Worm (Caenorhabditis elegans) whole organism, mixed stage, embryonic: Measurements from ENCODE around the gene selt-1.1.

Experiments used
- M03D4.4 ChIP-seq: sonication (generic microtip); optimal IDR thresholded peaks from 2 replicates; lab custom pipeline; 2017; ENCODE audit warnings: mild to moderate bottlenecking, missing genetic modification characterization, missing compliant biosample characterization
- bed-3 ChIP-seq: fragments of 200-800 bp; sonication (Bioruptor generic); optimal IDR thresholded peaks from 3 replicates; lab custom pipeline; 2018; ENCODE audit warnings: mild to moderate bottlenecking, missing genetic modification characterization, moderate library complexity, missing compliant biosample characterization
- blmp-1 ChIP-seq: fragments of 150-350 bp; optimal IDR thresholded peaks from 2 replicates; lab custom pipeline; 2014; ENCODE audit warnings: missing biosample characterization, missing genetic modification characterization
- ceh-39 ChIP-seq: fragments of 150-350 bp; optimal IDR thresholded peaks from 2 replicates; lab custom pipeline; 2014; ENCODE audit warnings: missing biosample characterization, missing genetic modification characterization
- ceh-43 ChIP-seq: fragments of 200-800 bp; sonication (Bioruptor generic); optimal IDR thresholded peaks from 2 replicates; lab custom pipeline; 2018; ENCODE audit warnings: mild to moderate bottlenecking, missing genetic modification characterization, moderate library complexity, missing compliant biosample characterization
- ceh-83 ChIP-seq: fragments of 200-800 bp; sonication (Bioruptor generic); optimal IDR thresholded peaks from 2 replicates; lab custom pipeline; 2018; ENCODE audit warnings: mild to moderate bottlenecking, missing genetic modification characterization, missing compliant biosample characterization
- ces-1 ChIP-seq: fragments of 150-350 bp; optimal IDR thresholded peaks from 2 replicates; lab custom pipeline; 2014; ENCODE audit warnings: missing biosample characterization, missing genetic modification reagents, missing genetic modification characterization
- cnd-1 ChIP-seq: fragments of 200-800 bp; sonication (Bioruptor generic); optimal IDR thresholded peaks from 2 replicates; lab custom pipeline; 2018; ENCODE audit warnings: mild to moderate bottlenecking, missing genetic modification characterization, missing compliant biosample characterization
- drap-1 ChIP-seq: fragments of 200-800 bp; sonication (Bioruptor generic); optimal IDR thresholded peaks from 3 replicates; lab custom pipeline; 2018; ENCODE audit warnings: mild to moderate bottlenecking, missing genetic modification characterization, missing compliant biosample characterization
- elt-1 ChIP-seq: sonication (generic microtip); optimal IDR thresholded peaks from 2 replicates; lab custom pipeline; 2017; ENCODE audit warnings: missing genetic modification characterization, mild to moderate bottlenecking, missing compliant biosample characterization, antibody characterized with exemption, moderate library complexity, borderline replicate concordance; ENCODE audit not compliant: insufficient read depth
- elt-3 ChIP-seq: fragments of 150-350 bp; optimal IDR thresholded peaks from 2 replicates; lab custom pipeline; 2014; ENCODE audit warnings: missing biosample characterization, missing genetic modification characterization
- flh-1 ChIP-seq: fragments of 200-800 bp; sonication (Bioruptor generic); optimal IDR thresholded peaks from 2 replicates; lab custom pipeline; 2018; ENCODE audit warnings: mild to moderate bottlenecking, missing genetic modification characterization, moderate library complexity, missing compliant biosample characterization
- ham-2 ChIP-seq: fragments of 200-800 bp; sonication (Bioruptor generic); optimal IDR thresholded peaks from 2 replicates; lab custom pipeline; 2018; ENCODE audit warnings: mild to moderate bottlenecking, missing genetic modification characterization, missing compliant biosample characterization
- hlh-1 ChIP-seq: fragments of 150-350 bp; optimal IDR thresholded peaks from 2 replicates; lab custom pipeline; 2014; ENCODE audit warnings: missing biosample characterization, missing genetic modification reagents, missing genetic modification characterization
- lin-13 ChIP-seq: fragments of 150-350 bp; optimal IDR thresholded peaks from 2 replicates; lab custom pipeline; 2014; ENCODE audit warnings: missing biosample characterization, missing genetic modification characterization
- lin-32 ChIP-seq: fragments of 200-800 bp; sonication (Bioruptor generic); optimal IDR thresholded peaks from 2 replicates; lab custom pipeline; 2018; ENCODE audit warnings: mild to moderate bottlenecking, missing genetic modification characterization, missing compliant biosample characterization
- lsy-2 ChIP-seq: fragments of 150-350 bp; optimal IDR thresholded peaks from 2 replicates; lab custom pipeline; 2014; ENCODE audit warnings: missing biosample characterization, missing genetic modification characterization
- mab-5 ChIP-seq: fragments of 150-350 bp; optimal IDR thresholded peaks from 2 replicates; lab custom pipeline; 2014; ENCODE audit warnings: missing biosample characterization, missing genetic modification characterization
- mep-1 ChIP-seq: fragments of 150-350 bp; optimal IDR thresholded peaks from 2 replicates; lab custom pipeline; 2017; ENCODE audit warnings: missing biosample characterization, missing genetic modification reagents, missing genetic modification characterization, inconsistent platforms
- mls-2 ChIP-seq: sonication (generic microtip); optimal IDR thresholded peaks from 2 replicates; lab custom pipeline; 2016; ENCODE audit warnings: mild to moderate bottlenecking, missing genetic modification characterization, moderate library complexity, missing compliant biosample characterization
- nhr-12 ChIP-seq: fragments of 150-350 bp; optimal IDR thresholded peaks from 2 replicates; lab custom pipeline; 2014; ENCODE audit warnings: missing biosample characterization, missing genetic modification characterization
- nhr-2 ChIP-seq: fragments of 150-350 bp; optimal IDR thresholded peaks from 2 replicates; lab custom pipeline; 2014; ENCODE audit warnings: missing biosample characterization, missing genetic modification characterization
- nhr-237 ChIP-seq: fragments of 150-350 bp; optimal IDR thresholded peaks from 2 replicates; lab custom pipeline; 2014; ENCODE audit warnings: missing biosample characterization, missing genetic modification characterization
- nhr-28 ChIP-seq: fragments of 150-350 bp; optimal IDR thresholded peaks from 2 replicates; lab custom pipeline; 2014; ENCODE audit warnings: missing biosample characterization, missing genetic modification characterization
- nhr-76 ChIP-seq: sonication (generic microtip); optimal IDR thresholded peaks from 2 replicates; lab custom pipeline; 2017; ENCODE audit warnings: missing biosample characterization, missing genetic modification characterization
- pha-4 ChIP-seq: fragments of 150-350 bp; optimal IDR thresholded peaks from 2 replicates; lab custom pipeline; 2018; ENCODE audit warnings: missing biosample characterization, missing genetic modification reagents, missing genetic modification characterization
- sem-2 ChIP-seq: fragments of 200-800 bp; sonication (Bioruptor generic); optimal IDR thresholded peaks from 2 replicates; lab custom pipeline; 2018; ENCODE audit warnings: mild to moderate bottlenecking, missing genetic modification characterization, missing compliant biosample characterization
- snpc-4 ChIP-seq: fragments of 150-350 bp; optimal IDR thresholded peaks from 2 replicates; lab custom pipeline; 2014; ENCODE audit warnings: missing biosample characterization, missing genetic modification characterization
- sptf-1 ChIP-seq: sonication (generic microtip); optimal IDR thresholded peaks from 2 replicates; lab custom pipeline; 2017; ENCODE audit warnings: mild to moderate bottlenecking, missing genetic modification characterization, moderate library complexity, missing compliant biosample characterization
- tbx-8 ChIP-seq: fragments of 200-800 bp; sonication (Bioruptor generic); optimal IDR thresholded peaks from 2 replicates; lab custom pipeline; 2018; ENCODE audit warnings: mild to moderate bottlenecking, missing genetic modification characterization, moderate library complexity, missing compliant biosample characterization
- unc-120 ChIP-seq: sonication (generic microtip); optimal IDR thresholded peaks from 2 replicates; lab custom pipeline; 2017; ENCODE audit warnings: missing genetic modification characterization, missing compliant biosample characterization; ENCODE audit not compliant: poor library complexity, severe bottlenecking
- unc-39 ChIP-seq: fragments of 150-350 bp; optimal IDR thresholded peaks from 2 replicates; lab custom pipeline; 2014; ENCODE audit warnings: missing biosample characterization, missing genetic modification characterization
- unc-62 ChIP-seq: fragments of 150-350 bp; optimal IDR thresholded peaks from 2 replicates; lab custom pipeline; 2014; ENCODE audit warnings: missing biosample characterization, missing genetic modification reagents, missing genetic modification characterization
- zip-8 ChIP-seq: fragments of 150-350 bp; optimal IDR thresholded peaks from 2 replicates; lab custom pipeline; 2014; ENCODE audit warnings: missing biosample characterization, missing genetic modification characterization
- ztf-11 ChIP-seq: fragments of 150-350 bp; optimal IDR thresholded peaks from 2 replicates; lab custom pipeline; 2014; ENCODE audit warnings: missing biosample characterization, missing genetic modification characterization

Gene selt-1.1

ce11 chrX:11546445-11547275 is at the start of gene selt-1.1:
Gene selt-1.1, minus strand, starts transcription at chrX:11546495.
- TF ChIP-seq elt-1 (tag; lab: Kevin White, UChicago), result no peak
- TF ChIP-seq sptf-1, result no peak
- TF ChIP-seq snpc-4 (tag; lab: Kevin White, UChicago), result no peak
- TF ChIP-seq lin-32, result no peak
- no peak for TF ChIP-seq sem-2 (GFP tag; lab: Kevin White, UChicago)
- TF ChIP-seq nhr-12 (tag; lab: Kevin White, UChicago), result no peak
- no peak for TF ChIP-seq mls-2 (tag; lab: Kevin White, UChicago)
- TF ChIP-seq flh-1 (GFP tag; lab: Kevin White, UChicago), result no peak
- peak; percentile 38 for TF ChIP-seq hlh-1 (tag; lab: Kevin White, UChicago)
- peak; percentile 13 for TF ChIP-seq nhr-237 (tag; lab: Kevin White, UChicago)
- TF ChIP-seq nhr-2, result peak; percentile 57
- no peak for TF ChIP-seq ztf-11 (tag; lab: Kevin White, UChicago)
- peak; percentile 9 for TF ChIP-seq mep-1 (tag; lab: Kevin White, UChicago)
- TF ChIP-seq unc-39 (tag; lab: Kevin White, UChicago), result no peak
- TF ChIP-seq ceh-39, result no peak
- no peak for TF ChIP-seq ceh-43
- TF ChIP-seq ces-1 (GFP tag; lab: Kevin White, UChicago), result no peak
- peak; percentile 59 for TF ChIP-seq ceh-83 (GFP tag; lab: Kevin White, UChicago)
- TF ChIP-seq drap-1 (GFP tag; lab: Kevin White, UChicago), result peak; percentile 14
- no peak for TF ChIP-seq elt-3 (tag; lab: Kevin White, UChicago)
- TF ChIP-seq bed-3 (GFP tag; lab: Kevin White, UChicago), result no peak
- no peak for TF ChIP-seq mab-5 (tag; lab: Kevin White, UChicago)
- peak; percentile 4 for TF ChIP-seq cnd-1
- peak; percentile 36 for TF ChIP-seq unc-62 (GFP tag; lab: Kevin White, UChicago)
- no peak for TF ChIP-seq lin-13 (tag; lab: Kevin White, UChicago)
- no peak for TF ChIP-seq lsy-2 (tag; lab: Kevin White, UChicago)
- TF ChIP-seq nhr-28 (tag; lab: Kevin White, UChicago), result no peak
- TF ChIP-seq blmp-1 (tag; lab: Kevin White, UChicago), result no peak
- TF ChIP-seq M03D4.4 (tag; lab: Kevin White, UChicago), result no peak
- no peak for TF ChIP-seq ham-2
- TF ChIP-seq pha-4 (tag; lab: Kevin White, UChicago), result peak; percentile 82
- TF ChIP-seq tbx-8 (GFP tag; lab: Kevin White, UChicago), result no peak
- TF ChIP-seq nhr-76 (tag; lab: Kevin White, UChicago), result no peak
- no peak for TF ChIP-seq zip-8 (tag; lab: Kevin White, UChicago)
- TF ChIP-seq unc-120 (tag; lab: Kevin White, UChicago), result peak; percentile 70

DNA sequence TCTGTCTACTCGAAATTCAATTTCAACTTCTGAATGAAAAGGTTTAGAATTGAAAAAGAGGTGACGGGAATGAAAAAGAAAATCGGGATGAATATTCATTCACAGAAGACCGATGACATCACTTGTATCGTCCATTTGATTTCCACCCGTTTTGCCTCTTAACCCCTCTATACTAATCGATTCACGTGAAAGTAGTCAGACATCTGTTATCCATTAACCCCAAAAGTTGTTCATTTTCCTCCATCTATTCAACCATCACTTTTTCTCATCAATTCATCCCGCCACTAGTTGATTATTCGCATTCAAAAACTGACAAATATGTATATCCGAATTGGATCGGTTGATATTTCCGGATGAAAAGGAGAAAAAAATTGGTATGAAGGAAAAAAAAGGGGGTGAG is 46.2 kb upstream of the selt-1.1 start:
- no peak for TF ChIP-seq ces-1 (GFP tag; lab: Kevin White, UChicago)
- no peak for TF ChIP-seq hlh-1 (tag; lab: Kevin White, UChicago)
- TF ChIP-seq nhr-12 (tag; lab: Kevin White, UChicago), result no peak
- no peak for TF ChIP-seq tbx-8 (GFP tag; lab: Kevin White, UChicago)
- no peak for TF ChIP-seq mab-5 (tag; lab: Kevin White, UChicago)
- no peak for TF ChIP-seq ceh-39
- TF ChIP-seq unc-62 (GFP tag; lab: Kevin White, UChicago), result no peak
- no peak for TF ChIP-seq elt-3 (tag; lab: Kevin White, UChicago)
- TF ChIP-seq nhr-2, result no peak
- no peak for TF ChIP-seq ztf-11 (tag; lab: Kevin White, UChicago)
- no peak for TF ChIP-seq snpc-4 (tag; lab: Kevin White, UChicago)
- no peak for TF ChIP-seq lin-13 (tag; lab: Kevin White, UChicago)
- no peak for TF ChIP-seq lsy-2 (tag; lab: Kevin White, UChicago)
- no peak for TF ChIP-seq ceh-83 (GFP tag; lab: Kevin White, UChicago)
- TF ChIP-seq sem-2 (GFP tag; lab: Kevin White, UChicago), result no peak
- TF ChIP-seq, all 35 proteins: peak for 0

DNA sequence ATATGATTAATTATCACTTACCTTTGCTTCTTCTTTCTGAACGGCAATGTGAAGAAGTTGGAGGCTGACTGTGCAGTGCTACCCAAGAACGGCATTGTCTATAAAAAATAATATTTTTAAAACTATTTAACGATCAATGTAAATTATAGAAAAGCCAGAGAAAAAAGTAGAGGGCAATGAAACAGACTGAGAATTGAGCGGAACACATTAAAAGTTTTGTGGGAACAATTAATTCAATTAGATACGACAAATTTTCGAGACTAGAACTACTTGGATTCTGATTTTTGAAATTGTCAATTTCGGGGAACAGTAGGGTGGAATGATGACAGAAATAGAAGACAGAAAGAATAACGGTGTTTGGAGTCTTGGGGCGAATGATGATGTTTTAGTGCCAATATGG is 45.3 kb upstream of the selt-1.1 start, which contains the start of gene F52D10.2:
Gene F52D10.2 (minus strand): TSS at position 101 of the 400 bp plus-strand sequence.
- TF ChIP-seq lin-32 (no peak), zip-8 (tag; lab: Kevin White, UChicago) (no peak)
